Fruit fly (Drosophila melanogaster) whole organism, pupa: ENCODE measurements around the gene Lsp2.
A peak's percentile ranks its signal among the peaks of the same experiment; 100 is the strongest.

Source experiments
- CG10348 ChIP-seq: fragments of 200-800 bp; sonication (Bioruptor generic); IDR thresholded peaks from 2 replicates; pipeline ENCODE4 v1.3.6; 2022; ENCODE audit warnings: missing biosample characterization, missing genetic modification characterization
- CG12605 ChIP-seq: fragments of 200-800 bp; sonication (Bioruptor generic); IDR thresholded peaks from 2 replicates; pipeline ENCODE4 v1.3.6; 2022; ENCODE audit warnings: missing biosample characterization, missing genetic modification characterization
- CG13204 ChIP-seq: fragments of 200-800 bp; sonication (Bioruptor generic); optimal IDR thresholded peaks from 2 replicates; lab custom pipeline; 2018; ENCODE audit warnings: missing biosample characterization, mild to moderate bottlenecking, missing genetic modification characterization, moderate library complexity
- CG14655 ChIP-seq: fragments of 200-800 bp; sonication (Bioruptor generic); optimal IDR thresholded peaks from 3 replicates; lab custom pipeline; 2017; ENCODE audit warnings: mild to moderate bottlenecking, missing biosample characterization, missing genetic modification reagents, missing genetic modification characterization
- CG15710 ChIP-seq: fragments of 200-800 bp; sonication (Bioruptor generic); optimal IDR thresholded peaks from 2 replicates; lab custom pipeline; 2018; ENCODE audit warnings: missing biosample characterization, mild to moderate bottlenecking, missing genetic modification characterization, moderate library complexity
- CG17806 ChIP-seq: fragments of 200-800 bp; sonication (Bioruptor generic); optimal IDR thresholded peaks from 2 replicates; lab custom pipeline; 2018; ENCODE audit warnings: missing biosample characterization, mild to moderate bottlenecking, missing genetic modification characterization, moderate library complexity
- CG32121 ChIP-seq: fragments of 200-800 bp; sonication (Bioruptor generic); IDR thresholded peaks from 2 replicates; pipeline ENCODE4 v1.3.6; 2022; ENCODE audit warnings: missing biosample characterization, missing genetic modification characterization
- CG34367 ChIP-seq: fragments of 200-800 bp; sonication (Bioruptor generic); optimal IDR thresholded peaks from 2 replicates; lab custom pipeline; 2018; ENCODE audit warnings: missing biosample characterization, mild to moderate bottlenecking, missing genetic modification characterization
- CG4496 ChIP-seq: fragments of 200-800 bp; sonication (Bioruptor generic); IDR thresholded peaks from 3 replicates; pipeline ENCODE4 v1.3.6; 2022; ENCODE audit warnings: missing biosample characterization, missing genetic modification characterization
- CG8159 ChIP-seq: fragments of 200-800 bp; sonication (Bioruptor generic); optimal IDR thresholded peaks from 3 replicates; lab custom pipeline; 2018; ENCODE audit warnings: missing biosample characterization, mild to moderate bottlenecking, missing genetic modification characterization, moderate library complexity
- CG8301 ChIP-seq: fragments of 200-800 bp; sonication (Bioruptor generic); optimal IDR thresholded peaks from 2 replicates; lab custom pipeline; 2018; ENCODE audit warnings: missing biosample characterization, mild to moderate bottlenecking, missing genetic modification characterization
- CG9948 ChIP-seq: fragments of 200-800 bp; sonication (Bioruptor generic); optimal IDR thresholded peaks from 2 replicates; lab custom pipeline; 2018; ENCODE audit warnings: missing biosample characterization, mild to moderate bottlenecking, missing genetic modification characterization, moderate library complexity
- D1 ChIP-seq: fragments of 200-800 bp; sonication (Bioruptor generic); optimal IDR thresholded peaks from 2 replicates; lab custom pipeline; 2018; ENCODE audit warnings: missing biosample characterization, mild to moderate bottlenecking, missing genetic modification characterization, moderate library complexity
- EcR ChIP-seq: fragments of 200-800 bp; sonication (Bioruptor generic); optimal IDR thresholded peaks from 3 replicates; lab custom pipeline; 2019; ENCODE audit warnings: missing biosample characterization, missing genetic modification characterization, mild to moderate bottlenecking, moderate library complexity, missing genetic modification reagents
- Ets98B ChIP-seq: fragments of 200-800 bp; sonication (Bioruptor generic); IDR thresholded peaks from 2 replicates; pipeline ENCODE4 v1.3.6; 2022; ENCODE audit warnings: missing biosample characterization, missing genetic modification characterization
- Pif1A ChIP-seq: fragments of 200-800 bp; sonication (Bioruptor generic); optimal IDR thresholded peaks from 3 replicates; lab custom pipeline; 2016; ENCODE audit warnings: missing biosample characterization, missing genetic modification characterization
- Pif1B ChIP-seq: fragments of 200-800 bp; sonication (Bioruptor generic); optimal IDR thresholded peaks from 3 replicates; lab custom pipeline; 2016; ENCODE audit warnings: missing biosample characterization, missing genetic modification characterization
- Snoo ChIP-seq: fragments of 200-800 bp; sonication (Bioruptor generic); optimal IDR thresholded peaks from 3 replicates; lab custom pipeline; 2017; ENCODE audit warnings: missing biosample characterization, mild to moderate bottlenecking, missing genetic modification characterization, inconsistent platforms
- fd96Ca ChIP-seq: fragments of 200-800 bp; sonication (Bioruptor generic); IDR thresholded peaks from 3 replicates; pipeline ENCODE4 v1.3.6; 2022; ENCODE audit warnings: missing biosample characterization, missing genetic modification characterization
- gl ChIP-seq: fragments of 200-800 bp; sonication (Bioruptor generic); optimal IDR thresholded peaks from 2 replicates; lab custom pipeline; 2018; ENCODE audit warnings: missing biosample characterization, mild to moderate bottlenecking, missing genetic modification characterization
- rn ChIP-seq: fragments of 200-800 bp; sonication (Bioruptor generic); IDR thresholded peaks from 2 replicates; pipeline ENCODE4 v1.3.6; 2022; ENCODE audit warnings: missing biosample characterization, missing genetic modification characterization

Lsp2 gene

DNA sequence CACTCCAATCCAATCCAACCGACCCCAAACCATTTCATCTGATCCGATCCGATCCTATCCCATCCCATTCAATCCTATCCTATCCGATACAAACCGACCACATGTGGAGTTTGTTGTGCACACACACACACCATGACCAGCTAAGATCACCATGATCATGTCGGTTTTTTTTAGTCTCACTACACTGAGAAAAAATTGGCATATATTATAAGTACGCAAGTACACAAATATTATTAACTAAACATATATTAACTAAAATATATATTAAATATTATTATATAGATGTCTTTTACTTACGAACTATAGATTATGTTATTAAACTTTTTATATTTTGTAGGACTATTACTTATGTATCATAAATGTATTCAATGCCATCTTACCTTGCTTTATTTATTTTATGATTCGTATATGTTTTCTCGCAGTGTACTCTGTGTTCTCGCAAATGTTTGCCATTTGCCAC, 27.2 kb upstream of the Lsp2 start:
- TF ChIP-seq CG17806 (tag; lab: Kevin White, UChicago) = peak; percentile 67
- TF ChIP-seq fd96Ca (GFP tag; lab: Robert Waterston, UW) = 0 out of 3 replicates have a peak, but pooled peaks have one; percentile 6
- peak; percentile 78 for TF ChIP-seq CG15710
- no peak for TF ChIP-seq CG10348 (GFP tag; lab: Robert Waterston, UW)
- no peak for TF ChIP-seq CG4496 (GFP tag; lab: Robert Waterston, UW)
- no peak for TF ChIP-seq EcR (GFP tag; lab: Kevin White, UChicago)
- TF ChIP-seq Snoo (tag; lab: Kevin White, UChicago) = peak; percentile 35
- no peak for TF ChIP-seq gl (tag; lab: Kevin White, UChicago)
- TF ChIP-seq Ets98B = peak; percentile 41; the same call in 1 of the 2 replicates
- TF ChIP-seq CG8159 (tag; lab: Kevin White, UChicago) = peak; percentile 82
- peak; percentile 65 for TF ChIP-seq D1 (tag; lab: Kevin White, UChicago)
- peak; percentile 85 for TF ChIP-seq CG14655
- no peak for TF ChIP-seq rn
- TF ChIP-seq CG12605 (GFP tag; lab: Robert Waterston, UW) = 0 out of 2 replicates have a peak, but pooled peaks have one; percentile 44
- no peak for TF ChIP-seq CG13204 (GFP tag; lab: Kevin White, UChicago)
- peak; percentile 18 for TF ChIP-seq Pif1B (GFP tag; lab: Kevin White, UChicago)
- TF ChIP-seq CG8301 (tag; lab: Kevin White, UChicago) = peak; percentile 83
- no peak for TF ChIP-seq CG32121 (GFP tag; lab: Robert Waterston, UW)
- TF ChIP-seq Pif1A (GFP tag; lab: Kevin White, UChicago) = peak; percentile 32
- TF ChIP-seq CG9948 (tag; lab: Kevin White, UChicago) = peak; percentile 82
- peak; percentile 57 for TF ChIP-seq CG34367 (tag; lab: Kevin White, UChicago)

DNA sequence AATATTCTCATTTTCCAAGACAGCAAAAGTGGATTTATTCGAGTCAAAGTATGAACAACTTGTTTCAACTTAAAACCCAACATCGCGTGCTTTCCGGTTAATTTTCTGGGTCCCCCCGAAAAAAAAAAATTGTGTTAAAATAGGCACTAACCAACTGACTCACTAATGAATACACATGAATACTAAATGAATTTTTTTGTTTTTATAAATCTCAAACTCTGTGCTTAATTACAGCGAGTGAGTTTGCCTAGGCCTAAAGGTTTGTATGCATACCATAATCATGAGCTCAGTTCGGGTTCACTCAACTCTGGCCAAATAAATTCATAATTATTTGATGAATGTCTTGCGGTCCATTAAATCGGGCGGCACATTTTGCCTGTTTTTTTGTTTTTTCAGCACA, 21.8 kb upstream of the Lsp2 start:
- TF ChIP-seq CG12605 (GFP tag; lab: Robert Waterston, UW) = no peak
- TF ChIP-seq CG10348 (GFP tag; lab: Robert Waterston, UW) = no peak
- no peak for TF ChIP-seq CG32121 (GFP tag; lab: Robert Waterston, UW)
- no peak for TF ChIP-seq CG9948 (tag; lab: Kevin White, UChicago)
- TF ChIP-seq Pif1B (GFP tag; lab: Kevin White, UChicago) = no peak
- TF ChIP-seq CG15710 = no peak
- no peak for TF ChIP-seq CG13204 (GFP tag; lab: Kevin White, UChicago)
- no peak for TF ChIP-seq Ets98B
- TF ChIP-seq CG8301 (tag; lab: Kevin White, UChicago) = no peak
- no peak for TF ChIP-seq CG4496 (GFP tag; lab: Robert Waterston, UW)
- no peak for TF ChIP-seq EcR (GFP tag; lab: Kevin White, UChicago)
- TF ChIP-seq CG17806 (tag; lab: Kevin White, UChicago) = no peak
- no peak for TF ChIP-seq D1 (tag; lab: Kevin White, UChicago)
- TF ChIP-seq CG34367 (tag; lab: Kevin White, UChicago) = no peak
- no peak for TF ChIP-seq fd96Ca (GFP tag; lab: Robert Waterston, UW)
- no peak for TF ChIP-seq Pif1A (GFP tag; lab: Kevin White, UChicago)
- no peak for TF ChIP-seq rn
- TF ChIP-seq Snoo (tag; lab: Kevin White, UChicago) = no peak
- TF ChIP-seq CG8159 (tag; lab: Kevin White, UChicago) = no peak

DNA sequence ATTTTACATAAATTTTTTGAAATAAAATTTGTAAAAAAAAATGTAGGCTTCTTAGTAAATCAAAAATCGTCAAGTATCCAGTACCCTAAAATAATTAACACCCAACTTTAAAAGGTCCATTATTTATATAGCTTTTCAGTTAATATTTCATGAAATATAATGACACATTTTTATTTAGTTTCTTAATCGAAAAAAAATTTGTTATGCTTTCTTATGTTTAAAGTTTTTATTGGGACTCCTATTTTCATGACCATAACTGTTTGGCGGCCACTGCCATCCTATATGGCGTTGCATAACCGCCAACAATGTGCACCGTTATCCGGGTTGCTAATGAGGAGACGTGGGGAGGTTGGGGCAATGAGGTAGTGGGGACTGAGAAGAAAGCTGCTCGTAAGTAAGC, 20.7 kb upstream of the Lsp2 start:
- TF ChIP-seq CG4496 (GFP tag; lab: Robert Waterston, UW) = no peak
- no peak for TF ChIP-seq CG34367 (tag; lab: Kevin White, UChicago)
- peak; percentile 37 for TF ChIP-seq CG8159 (tag; lab: Kevin White, UChicago)
- no peak for TF ChIP-seq CG8301 (tag; lab: Kevin White, UChicago)
- no peak for TF ChIP-seq Snoo (tag; lab: Kevin White, UChicago)
- no peak for TF ChIP-seq gl (tag; lab: Kevin White, UChicago)
- peak; percentile 56 for TF ChIP-seq CG14655
- TF ChIP-seq, all 21 proteins: peak for 2

dm6 chr3L:12109045-12109632, 20.1 kb upstream of the Lsp2 start:
- TF ChIP-seq CG17806 (tag; lab: Kevin White, UChicago) (peak; percentile 40), fd96Ca (GFP tag; lab: Robert Waterston, UW) (peak; percentile 53; the same call in 2 of the 3 replicates), Pif1A (GFP tag; lab: Kevin White, UChicago) (peak; percentile 42), Ets98B (no peak; the same call in 1 of the 2 replicates), rn (no peak), CG9948 (tag; lab: Kevin White, UChicago) (peak; percentile 23), CG14655 (peak; percentile 73), CG8301 (tag; lab: Kevin White, UChicago) (peak; percentile 61), CG8159 (tag; lab: Kevin White, UChicago) (no peak), CG10348 (GFP tag; lab: Robert Waterston, UW) (no peak), D1 (tag; lab: Kevin White, UChicago) (no peak), CG4496 (GFP tag; lab: Robert Waterston, UW) (peak; percentile 10; the same call in 1 of the 3 replicates), Pif1B (GFP tag; lab: Kevin White, UChicago) (peak; percentile 16), CG15710 (peak; percentile 31), CG13204 (GFP tag; lab: Kevin White, UChicago) (peak; percentile 49), gl (tag; lab: Kevin White, UChicago) (no peak), CG34367 (tag; lab: Kevin White, UChicago) (no peak), CG12605 (GFP tag; lab: Robert Waterston, UW) (no peak), EcR (GFP tag; lab: Kevin White, UChicago) (peak; percentile 68), CG32121 (GFP tag; lab: Robert Waterston, UW) (peak; percentile 62), Snoo (tag; lab: Kevin White, UChicago) (no peak)
